Fruit fly (Drosophila melanogaster) whole organism: ENCODE data around the gene REPTOR.

Source experiments
- Dll ChIP-seq: fragments of >200 bp; optimal IDR thresholded peaks from 2 replicates; lab custom pipeline; 2017
- pan ChIP-seq: fragments of >200 bp; optimal IDR thresholded peaks from 2 replicates; lab custom pipeline; 2017
- usp ChIP-seq: fragments of >200 bp; optimal IDR thresholded peaks from 2 replicates; lab custom pipeline; 2017; ENCODE audit warnings: missing biosample characterization, missing genetic modification characterization, mixed read lengths

- TF ChIP-seq usp (GFP tag; lab: Kevin White, UChicago) (no peak), pan (lab: Kevin White, UChicago) (no peak), Dll (lab: Kevin White, UChicago) (no peak)
Measured at dm6 chr3R:24564799-24565344, 17.8 kb downstream of the REPTOR start.
